Worm (Caenorhabditis elegans) whole organism, L4/young adult: ENCODE measurements around the gene sri-6.

ENCODE experiments used
- W03F9.2 ChIP-seq: fragments of 150-350 bp; optimal IDR thresholded peaks from 2 replicates; lab custom pipeline; 2014; ENCODE audit warnings: missing biosample characterization, missing genetic modification characterization
- dao-5 ChIP-seq: sonication (generic microtip); optimal IDR thresholded peaks from 2 replicates; lab custom pipeline; 2016; ENCODE audit warnings: missing genotype, missing genetic modification characterization, moderate library complexity, missing compliant biosample characterization

DNA sequence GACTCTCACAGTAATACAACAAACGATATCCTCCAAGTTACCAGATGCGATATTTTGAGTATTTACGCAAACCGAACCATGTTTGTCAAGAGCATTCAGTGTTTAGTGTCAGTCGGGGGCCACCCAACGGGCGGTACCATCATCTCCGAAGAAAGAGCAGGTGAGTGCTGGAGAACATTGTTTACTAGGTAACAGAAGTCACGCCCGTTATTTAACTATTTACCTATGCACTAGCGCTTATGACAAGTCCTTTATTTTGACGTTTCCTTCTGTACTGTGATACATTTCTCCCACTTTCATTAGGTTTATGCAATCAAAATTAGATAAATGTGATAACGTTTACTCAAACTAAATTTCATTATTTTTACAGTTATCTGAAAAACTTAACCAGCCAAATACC, 24.1 kb downstream of the sri-6 start, which contains the start of gene F57B1.6:
- no peak for TF ChIP-seq dao-5 (tag; lab: Kevin White, UChicago)
- no peak for TF ChIP-seq W03F9.2 (tag; lab: Kevin White, UChicago)
